Fruit fly (Drosophila melanogaster) whole organism: ENCODE results near the gene Gos28.

Experiments used
- CG8478 ChIP-seq: fragments of >200 bp; optimal IDR thresholded peaks from 2 replicates; lab custom pipeline; 2018; ENCODE audit warnings: inconsistent platforms
- Dll ChIP-seq: fragments of >200 bp; optimal IDR thresholded peaks from 2 replicates; lab custom pipeline; 2017
- EcR ChIP-seq, 2 experiments: fragments of >200 bp; optimal IDR thresholded peaks; 2 replicates each; lab custom pipeline; 2017; ENCODE audit warnings: missing biosample characterization in 2 of 2, missing genetic modification characterization in 2 of 2, missing genetic modification reagents in 2 of 2
- pan ChIP-seq: fragments of >200 bp; optimal IDR thresholded peaks from 2 replicates; lab custom pipeline; 2017
- psq ChIP-seq: fragments of >200 bp; optimal IDR thresholded peaks from 2 replicates; lab custom pipeline; 2017
- usp ChIP-seq: fragments of >200 bp; optimal IDR thresholded peaks from 2 replicates; lab custom pipeline; 2017; ENCODE audit warnings: missing biosample characterization, missing genetic modification characterization, mixed read lengths

Gos28 gene

dm6 chr3R:18665061-18665460 is 1.5 kb downstream of the Gos28 start, which contains the start of gene CG31231:
CG31231 (plus strand) TSS chr3R:18665361.
- TF ChIP-seq Dll (lab: Kevin White, UChicago) (no peak), EcR (GFP tag; optimal IDR thresholded peaks at IDR 0.05; lab: Kevin White, UChicago) (no peak), CG8478 (lab: Kevin White, UChicago) (no peak), pan (no peak), usp (no peak), psq (no peak)

DNA sequence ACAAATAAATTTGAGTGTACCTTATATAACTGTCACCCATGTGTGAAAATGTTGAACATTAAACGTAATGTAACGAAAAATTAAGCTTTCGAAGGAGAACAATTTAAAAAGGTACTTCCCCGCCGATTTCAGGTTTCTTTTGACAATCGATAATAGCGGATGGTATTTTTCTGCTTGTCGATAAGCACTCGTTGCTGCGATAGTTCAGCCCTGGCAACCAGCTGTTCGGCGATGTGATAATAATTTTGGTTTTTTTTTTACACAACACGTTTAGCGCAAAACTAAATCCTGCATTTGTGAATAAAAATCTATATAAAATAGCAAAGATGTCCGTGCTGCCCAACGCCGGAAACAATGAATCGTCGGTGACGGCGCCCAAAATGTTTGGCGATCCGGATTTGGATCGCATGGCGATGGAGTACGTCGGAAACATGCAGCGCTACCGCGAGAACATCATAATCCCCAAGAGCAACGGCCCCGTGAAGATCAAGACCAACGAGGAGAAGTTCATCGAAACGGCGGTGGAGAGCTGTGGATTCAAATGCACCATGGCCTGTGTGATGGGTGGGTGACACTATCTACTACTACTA is 4.2 kb downstream of the Gos28 start, which contains the start of gene CG31229:
Gene CG31229 (plus strand): TSS at position 194 of the 590 bp plus-strand sequence.
- TF ChIP-seq CG8478 (lab: Kevin White, UChicago) (no peak), pan (no peak), usp (no peak), psq (no peak), EcR (GFP tag; optimal IDR thresholded peaks at IDR 0.05; lab: Kevin White, UChicago) (no peak), Dll (lab: Kevin White, UChicago) (no peak)

DNA sequence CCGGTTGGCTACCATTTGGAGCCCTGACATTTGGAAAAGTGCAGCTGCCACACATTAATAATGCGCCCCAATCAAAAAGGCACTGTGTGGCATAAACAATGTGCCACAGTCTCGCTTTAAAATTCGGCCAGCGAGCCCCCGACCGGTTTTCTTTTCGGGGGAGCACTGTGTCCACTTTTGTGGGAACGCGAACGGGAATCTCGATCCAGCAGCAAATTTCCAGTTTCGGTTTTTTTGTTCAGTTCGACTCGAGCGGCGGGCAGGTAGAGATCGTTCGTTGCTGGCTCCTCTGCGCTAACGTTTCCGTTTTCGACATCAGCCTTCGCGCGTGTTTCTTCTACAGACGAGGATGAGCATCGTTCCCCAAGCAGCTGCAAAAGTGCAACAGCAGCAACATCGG is 5.6 kb downstream of the Gos28 start, which contains the start of gene CG7702:
Gene CG7702 (plus strand): TSS at position 239 of the 400 bp plus-strand sequence.
- TF ChIP-seq EcR (GFP tag; optimal IDR thresholded peaks at IDR 0.05; lab: Kevin White, UChicago), result no peak
- TF ChIP-seq psq, result no peak
- TF ChIP-seq CG8478 (lab: Kevin White, UChicago), result no peak
- TF ChIP-seq Dll (lab: Kevin White, UChicago), result no peak
- TF ChIP-seq pan, result no peak
- TF ChIP-seq usp, result no peak

DNA sequence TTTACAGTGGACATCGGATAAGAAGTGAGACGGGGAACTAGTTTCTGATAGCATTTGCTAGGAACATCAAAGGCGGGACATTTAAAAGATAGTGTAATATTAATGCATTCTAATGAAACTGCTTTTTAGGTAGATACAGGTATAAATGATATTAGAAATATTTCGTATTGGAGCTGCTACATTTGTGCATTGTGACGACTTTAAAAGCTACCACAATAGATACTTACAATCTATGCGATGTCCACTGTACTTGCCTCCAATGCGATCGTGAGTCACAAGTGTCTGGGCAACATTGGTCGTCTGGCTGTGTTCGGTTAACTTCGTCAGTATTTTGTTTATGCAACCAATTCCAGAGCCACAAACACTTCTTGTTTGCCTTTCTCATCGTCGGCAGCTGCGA is 6.3 kb downstream of the Gos28 start:
- TF ChIP-seq CG8478 (lab: Kevin White, UChicago), result no peak
- no peak for TF ChIP-seq psq
- no peak for TF ChIP-seq Dll (lab: Kevin White, UChicago)
- TF ChIP-seq EcR (GFP tag; optimal IDR thresholded peaks at IDR 0.05; lab: Kevin White, UChicago), result no peak
- TF ChIP-seq pan, result no peak
- TF ChIP-seq usp, result no peak

dm6 chr3R:18670441-18671111 is 7.0 kb downstream of the Gos28 start:
- TF ChIP-seq pan, result no peak
- no peak for TF ChIP-seq usp
- TF ChIP-seq CG8478 (lab: Kevin White, UChicago), result no peak
- TF ChIP-seq Dll (lab: Kevin White, UChicago), result no peak
- TF ChIP-seq EcR (GFP tag; optimal IDR thresholded peaks at IDR 0.05; lab: Kevin White, UChicago), result no peak
- TF ChIP-seq psq, result no peak

DNA sequence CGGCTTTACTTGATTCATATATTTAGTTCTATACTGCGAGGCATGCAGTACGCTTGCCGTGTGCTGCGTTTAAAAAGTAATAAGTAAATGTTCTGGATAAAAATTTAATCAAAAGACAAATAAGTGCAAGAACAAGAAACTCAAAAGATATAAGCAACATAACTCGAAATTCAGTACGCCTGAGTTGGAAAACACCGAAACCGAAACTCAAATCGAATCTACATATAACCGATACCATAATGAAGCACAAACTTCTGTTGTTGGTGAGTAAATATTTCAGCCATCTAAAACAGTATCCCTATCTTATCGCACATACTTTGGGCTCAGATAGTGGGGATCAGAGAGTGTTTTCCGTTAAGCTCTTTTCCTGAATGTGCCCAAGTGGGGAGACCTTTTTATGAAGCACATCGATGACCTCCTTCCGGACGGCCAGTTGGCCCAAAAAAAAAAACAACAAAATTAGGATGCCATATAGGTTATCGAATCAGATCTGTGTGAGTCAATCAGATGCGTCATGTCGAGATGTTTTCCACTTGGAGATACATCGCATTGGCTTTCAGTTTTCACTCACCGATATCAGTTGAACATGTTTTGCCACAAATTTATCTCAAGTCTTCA is 7.7 kb downstream of the Gos28 start, which contains the start of gene CG31230:
Gene CG31230 (plus strand): TSS at position 568 of the 618 bp plus-strand sequence.
- no peak for TF ChIP-seq psq
- no peak for TF ChIP-seq CG8478 (lab: Kevin White, UChicago)
- TF ChIP-seq usp, result no peak
- no peak for TF ChIP-seq Dll (lab: Kevin White, UChicago)
- TF ChIP-seq pan, result no peak
- no peak for TF ChIP-seq EcR (GFP tag; optimal IDR thresholded peaks at IDR 0.05; lab: Kevin White, UChicago)

DNA sequence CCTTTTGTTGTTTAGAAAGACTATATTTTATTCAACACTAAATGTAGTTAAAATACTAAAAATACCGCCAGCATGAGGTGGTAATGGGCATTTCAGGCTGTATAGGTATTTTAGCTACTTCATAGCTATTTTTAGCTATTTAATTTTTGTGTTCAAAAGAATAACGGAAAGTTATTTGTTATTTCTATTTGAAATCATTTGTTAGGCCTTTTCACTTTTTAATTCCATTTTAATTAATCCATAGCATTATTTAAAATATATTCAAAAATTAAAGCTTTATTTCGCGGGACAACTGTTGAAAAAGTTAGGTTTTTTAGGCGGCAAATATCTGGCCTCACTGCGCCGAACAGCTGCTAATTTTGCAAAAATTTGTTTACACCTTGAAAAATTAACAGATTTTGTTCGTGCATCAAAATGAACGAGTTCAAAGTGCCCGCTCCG is 14.0 kb downstream of the Gos28 start, which contains the start of the genes dind and CG7706:
Gene dind (minus strand): TSS at position 40 of the 441 bp plus-strand sequence.
Gene CG7706 (plus strand): TSS at position 319 of the 441 bp plus-strand sequence.
- TF ChIP-seq usp (no peak), EcR (GFP tag; optimal IDR thresholded peaks at IDR 0.05; lab: Kevin White, UChicago) (no peak), psq (no peak), Dll (lab: Kevin White, UChicago) (no peak), CG8478 (lab: Kevin White, UChicago) (no peak), pan (no peak)

dm6 chr3R:18680332-18680731 is 16.8 kb downstream of the Gos28 start, which contains the start of the genes CG46318 and ChT:
CG46318 (plus strand) TSS chr3R:18680604.
ChT (plus strand) TSS chr3R:18680604.
- TF ChIP-seq CG8478 (lab: Kevin White, UChicago) (no peak), Dll (lab: Kevin White, UChicago) (no peak), pan (no peak), usp (no peak), EcR (GFP tag; optimal IDR thresholded peaks at IDR 0.05; lab: Kevin White, UChicago) (no peak), psq (no peak)

DNA sequence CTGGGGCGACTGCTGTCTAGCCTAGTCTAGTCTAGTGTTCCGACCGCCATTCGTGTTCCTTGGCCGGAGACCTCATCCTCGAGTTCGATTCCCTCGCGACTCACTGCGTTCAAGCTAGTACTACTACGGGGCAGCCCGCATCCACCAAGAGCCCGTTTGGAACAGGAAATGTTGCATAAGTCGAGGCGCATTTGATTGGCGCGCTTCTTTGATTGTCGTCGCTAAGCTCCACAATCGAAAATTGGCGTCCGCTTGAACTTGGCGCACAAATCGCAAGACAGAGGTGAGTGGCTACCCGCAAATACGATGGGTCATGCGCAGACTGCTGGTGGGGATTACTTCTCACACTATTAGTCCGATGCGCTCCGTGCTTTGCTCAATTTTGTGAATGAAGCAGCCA is 17.5 kb downstream of the Gos28 start:
- TF ChIP-seq Dll (lab: Kevin White, UChicago) (no peak), EcR (GFP tag; optimal IDR thresholded peaks at IDR 0.05; lab: Kevin White, UChicago) (no peak), pan (no peak), CG8478 (lab: Kevin White, UChicago) (no peak), usp (no peak), psq (no peak)

DNA sequence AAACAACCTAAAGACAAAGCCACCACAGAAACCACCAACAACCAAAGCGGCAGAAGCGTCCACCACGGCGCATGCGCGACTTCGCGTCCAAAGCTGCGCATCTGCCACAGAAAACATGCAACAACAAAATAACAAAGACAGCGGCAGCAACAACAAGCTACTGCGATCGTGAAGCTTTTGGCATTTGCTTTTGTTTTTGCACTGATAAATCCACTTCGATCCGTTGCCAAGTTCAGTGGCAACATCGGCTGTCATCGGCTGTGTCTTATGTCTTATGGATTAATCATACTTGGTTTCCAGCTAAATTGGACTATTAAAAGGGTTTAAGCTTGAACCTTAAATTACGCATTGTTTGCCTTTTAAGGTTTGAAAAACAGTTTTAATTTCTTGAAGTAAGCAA is 29.1 kb downstream of the Gos28 start, which contains the start of gene Muc91C:
Gene Muc91C (minus strand): TSS at position 101 of the 400 bp plus-strand sequence.
- no peak for TF ChIP-seq CG8478 (lab: Kevin White, UChicago)
- TF ChIP-seq usp, result no peak
- no peak for TF ChIP-seq Dll (lab: Kevin White, UChicago)
- TF ChIP-seq pan, result no peak
- TF ChIP-seq psq, result no peak
- TF ChIP-seq EcR (GFP tag; optimal IDR thresholded peaks at IDR 0.05; lab: Kevin White, UChicago), result no peak

dm6 chr3R:18693611-18694010 is 30.1 kb downstream of the Gos28 start, which contains the start of gene CG14300:
CG14300 (minus strand) TSS chr3R:18693711.
- TF ChIP-seq pan (no peak), EcR (GFP tag; optimal IDR thresholded peaks at IDR 0.05; lab: Kevin White, UChicago) (no peak), Dll (lab: Kevin White, UChicago) (no peak)

dm6 chr3R:18694952-18695351 is 31.4 kb downstream of the Gos28 start, which contains the start of gene CG34282:
CG34282 (plus strand) TSS chr3R:18695252.
- no peak for TF ChIP-seq usp
- TF ChIP-seq CG8478 (lab: Kevin White, UChicago), result no peak
- TF ChIP-seq pan, result no peak
